Fruit fly (Drosophila melanogaster): ENCODE measurements around the gene MICAL-like.

DNA sequence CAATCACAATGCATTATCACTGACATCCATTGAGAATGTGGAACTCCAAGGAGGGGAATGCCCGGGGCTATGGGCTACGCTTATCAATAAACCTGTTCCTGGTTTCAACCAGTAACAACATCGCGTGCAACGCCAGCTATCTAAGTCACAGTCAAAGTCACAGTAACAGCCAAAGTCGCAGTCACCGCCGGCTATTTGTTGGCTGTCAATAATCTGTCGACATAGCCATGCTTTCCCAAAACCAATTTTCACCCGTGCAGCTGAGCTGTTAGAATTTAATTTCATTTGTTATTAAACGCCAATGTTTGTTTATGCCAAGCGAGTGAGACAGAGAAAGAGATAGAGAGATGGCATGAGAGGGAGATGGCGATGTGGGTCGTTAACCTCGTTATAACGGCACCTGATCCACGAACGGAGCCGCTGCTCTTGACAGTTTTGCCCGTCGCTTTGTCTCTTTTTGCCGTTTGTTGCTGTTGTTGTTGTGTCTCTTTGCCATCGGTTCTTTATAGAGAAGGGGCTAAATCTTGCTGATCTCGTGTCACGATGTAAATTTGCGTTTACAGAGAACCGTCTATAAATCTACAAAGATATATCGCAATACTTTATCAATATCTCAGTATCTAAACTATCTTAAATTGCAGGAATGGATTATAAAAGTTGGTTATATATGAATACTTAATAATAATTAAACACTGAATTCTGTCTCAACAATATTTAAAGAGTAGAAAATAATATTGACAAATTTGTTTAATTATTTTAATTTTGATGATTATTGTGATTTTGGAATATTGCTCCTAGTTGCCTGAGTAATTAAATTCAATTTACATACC lies 17.2 kb upstream of the MICAL-like start:
- TF ChIP-seq CG8478 (optimal IDR thresholded peaks at IDR 0.05) = no peak
- TF ChIP-seq psq (optimal IDR thresholded peaks at IDR 0.05) = no peak
- TF ChIP-seq Dll (optimal IDR thresholded peaks at IDR 0.05) = no peak

Data from whole organism.